Fruit fly (Drosophila melanogaster): ENCODE data around the gene Taf4.
A peak's percentile ranks its signal among the peaks of the same experiment; 100 is the strongest.

Taf4 gene

dm6 chr3L:16157251-16158190, 44.5 kb downstream of the Taf4 start (continued):
- no peak for TF ChIP-seq Trl (optimal IDR thresholded peaks at IDR 0.05)
- TF ChIP-seq Trl (GFP tag; optimal IDR thresholded peaks at IDR 0.05), result peak; percentile 39
- peak; percentile 12 for TF ChIP-seq Max (GFP tag; optimal IDR thresholded peaks at IDR 0.05)
- peak; percentile 39 for TF ChIP-seq CG12659 (GFP tag; optimal IDR thresholded peaks at IDR 0.05)
- TF ChIP-seq CG12391 (tag; optimal IDR thresholded peaks at IDR 0.05), result peak; percentile 63
- TF ChIP-seq gcm (GFP tag; optimal IDR thresholded peaks at IDR 0.05), result peak; percentile 44
- TF ChIP-seq CG13424 (tag; optimal IDR thresholded peaks at IDR 0.05), result peak; percentile 65
- peak; percentile 80 for TF ChIP-seq CG7556 (GFP tag; optimal IDR thresholded peaks at IDR 0.05)
- TF ChIP-seq hbn (GFP tag; IDR thresholded peaks at IDR 0.05; ENCODE audit: partially characterized antibody), result no peak
- TF ChIP-seq CG1602 (GFP tag; optimal IDR thresholded peaks at IDR 0.05), result peak; percentile 45
- TF ChIP-seq CG32767 (GFP tag; IDR thresholded peaks at IDR 0.05), result peak; percentile 9; the same call in 1 of the 2 replicates
- TF ChIP-seq CG18599 (GFP tag; optimal IDR thresholded peaks at IDR 0.05), result peak; percentile 56
- no peak for TF ChIP-seq onecut (GFP tag; IDR thresholded peaks at IDR 0.05)
- TF ChIP-seq Eip74EF (GFP tag; optimal IDR thresholded peaks at IDR 0.05), result peak in 1 of 2 experiments; percentile 28
- 0 out of 2 replicates have a peak, but pooled peaks have one; percentile 8 for TF ChIP-seq ranshi (GFP tag; IDR thresholded peaks at IDR 0.05)
- peak; percentile 14 for TF ChIP-seq Antp (GFP tag; optimal IDR thresholded peaks at IDR 0.05)
- TF ChIP-seq CG6683 (GFP tag; optimal IDR thresholded peaks at IDR 0.05), result peak; percentile 10
- TF ChIP-seq insv (GFP tag; optimal IDR thresholded peaks at IDR 0.05), result no peak
- 0 out of 2 replicates have a peak, but pooled peaks have one; percentile 13 for TF ChIP-seq peb (GFP tag; IDR thresholded peaks at IDR 0.05)
- TF ChIP-seq dysf (GFP tag; IDR thresholded peaks at IDR 0.05), result peak; percentile 65
- no peak for TF ChIP-seq CG6175 (GFP tag; IDR thresholded peaks at IDR 0.05)
- TF ChIP-seq CG2678 (tag; optimal IDR thresholded peaks at IDR 0.05), result peak; percentile 76
- TF ChIP-seq CG6254 (GFP tag; optimal IDR thresholded peaks at IDR 0.05), result peak; percentile 30
- no peak for TF ChIP-seq CG9215 (GFP tag; IDR thresholded peaks at IDR 0.05)
- no peak for TF ChIP-seq zen2 (GFP tag; IDR thresholded peaks at IDR 0.05; ENCODE audit: partially characterized antibody)
- TF ChIP-seq CG8944 (GFP tag; optimal IDR thresholded peaks at IDR 0.05), result peak; percentile 21
- no peak for TF ChIP-seq Hmx (GFP tag; optimal IDR thresholded peaks at IDR 0.05)
- peak; percentile 55; the same call in 1 of the 2 replicates for TF ChIP-seq esg (GFP tag; conservative IDR thresholded peaks at IDR 0.05)
- TF ChIP-seq grau (tag; optimal IDR thresholded peaks at IDR 0.05), result peak; percentile 63
- TF ChIP-seq NfI (GFP tag; optimal IDR thresholded peaks at IDR 0.05), result peak; percentile 32
- TF ChIP-seq Jarid2 (GFP tag; optimal IDR thresholded peaks at IDR 0.05), result peak; percentile 33
- TF ChIP-seq maf-S (GFP tag; optimal IDR thresholded peaks at IDR 0.05), result peak; percentile 14
- TF ChIP-seq bigmax (GFP tag; optimal IDR thresholded peaks at IDR 0.05), result no peak
- peak; percentile 30; the same call in 1 of the 2 replicates for TF ChIP-seq ttk (GFP tag; IDR thresholded peaks at IDR 0.05)
- 0 out of 2 replicates have a peak, but pooled peaks have one; percentile 25 for TF ChIP-seq CG4360 (GFP tag; IDR thresholded peaks at IDR 0.05)
- peak; percentile 27 for TF ChIP-seq gro (GFP tag; optimal IDR thresholded peaks at IDR 0.05)
- TF ChIP-seq al (GFP tag; IDR thresholded peaks at IDR 0.05), result no peak
- TF ChIP-seq pnt (GFP tag; optimal IDR thresholded peaks at IDR 0.05), result peak; percentile 10
- TF ChIP-seq wor (GFP tag; IDR thresholded peaks at IDR 0.05), result 0 out of 2 replicates have a peak, but pooled peaks have one; percentile 26
- TF ChIP-seq Dip3 (GFP tag; optimal IDR thresholded peaks at IDR 0.05), result peak; percentile 2
- peak; percentile 35 to 68 for TF ChIP-seq Hr51 (GFP tag; optimal IDR thresholded peaks at IDR 0.05)
- no peak for TF ChIP-seq CG11398 (GFP tag; optimal IDR thresholded peaks at IDR 0.05)
- TF ChIP-seq scrt (GFP tag; optimal IDR thresholded peaks at IDR 0.05), result peak; percentile 35
- TF ChIP-seq fd96Cb (tag; optimal IDR thresholded peaks at IDR 0.05), result peak; percentile 68
- no peak for TF ChIP-seq luna (GFP tag; optimal IDR thresholded peaks at IDR 0.05)
- peak; percentile 50 for TF ChIP-seq lmd (GFP tag; IDR thresholded peaks at IDR 0.05)
- TF ChIP-seq shn (GFP tag; optimal IDR thresholded peaks at IDR 0.05), result peak; percentile 29

Measured in whole organism, embryonic.